Worm (Caenorhabditis elegans): ENCODE measurements around the gene C09B9.2.

DNA sequence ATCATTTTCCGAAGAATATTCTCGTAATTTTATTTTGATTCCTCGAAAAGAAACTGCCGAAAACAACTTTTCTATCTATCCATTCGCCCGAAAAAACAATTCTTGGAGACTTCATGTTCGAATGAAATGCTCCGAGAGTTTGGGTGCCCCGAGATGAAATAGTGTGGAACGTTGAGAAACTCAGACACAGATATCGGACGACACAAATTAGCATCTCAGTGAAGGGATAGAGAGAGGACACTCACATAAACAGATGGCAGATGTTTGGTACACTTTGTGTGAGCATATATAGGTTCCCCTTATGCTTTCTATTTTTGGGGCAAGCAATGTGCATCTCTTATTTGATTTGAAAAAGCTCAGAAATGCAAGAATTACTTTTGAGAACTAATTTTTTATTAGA is 49.8 kb downstream of the C09B9.2 start:
- TF ChIP-seq nhr-12 (tag; optimal IDR thresholded peaks at IDR 0.05) (no peak), snpc-4 (tag; optimal IDR thresholded peaks at IDR 0.05) (no peak), daf-12 (tag; optimal IDR thresholded peaks at IDR 0.05) (no peak), ceh-28 (tag; optimal IDR thresholded peaks at IDR 0.05) (no peak), pha-4 (tag; optimal IDR thresholded peaks at IDR 0.05) (no peak), unc-62 (GFP tag; optimal IDR thresholded peaks at IDR 0.05) (no peak), aly-2 (tag; optimal IDR thresholded peaks at IDR 0.05) (no peak)
